Fruit fly (Drosophila melanogaster): ENCODE measurements around the gene Cow.
A peak's percentile ranks its signal among the peaks of the same experiment; 100 is the strongest.

- TF ChIP-seq CG8478 (optimal IDR thresholded peaks at IDR 0.05) (no peak), CTCF (optimal IDR thresholded peaks at IDR 0.05) (peak in 1 of 2 experiments; percentile 85)
These were observed 46.9 kb upstream of the Cow start, which contains the start of gene VhaAC39-2 for dm6 chr3R:23159289-23159956.
